Fruit fly (Drosophila melanogaster): ENCODE results near the gene Trx2.

The Trx2 gene

DNA sequence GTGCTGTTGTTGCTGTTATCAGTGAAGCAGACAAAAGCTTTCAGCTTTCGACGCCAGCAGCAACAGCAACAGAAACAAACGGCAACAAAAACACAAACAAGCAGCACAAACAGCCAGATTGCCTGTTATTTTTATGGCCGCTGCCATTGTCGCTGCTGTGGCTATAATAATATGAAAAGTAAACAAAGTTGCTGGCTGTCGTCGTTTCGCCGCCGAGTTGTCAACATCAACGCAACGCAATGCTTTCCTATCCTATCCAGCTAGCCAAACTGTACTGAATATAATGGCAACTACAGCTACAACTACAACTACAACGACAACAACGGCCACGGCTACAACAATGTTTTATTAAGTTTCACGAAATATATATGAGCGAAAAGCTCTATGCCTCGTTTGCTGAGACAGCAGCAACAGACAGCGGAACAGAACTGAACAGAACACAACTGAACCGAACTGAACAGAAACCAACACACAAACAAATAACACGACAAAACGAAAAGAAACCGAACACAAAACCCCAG is 42.2 kb upstream of the Trx2 start (continued):
- TF ChIP-seq HmgZ (tag; optimal IDR thresholded peaks at IDR 0.05) (peak; percentile 16), so (GFP tag; IDR thresholded peaks at IDR 0.05) (peak; percentile 50; the same call in 2 of the 3 replicates), nom (GFP tag; optimal IDR thresholded peaks at IDR 0.05) (no peak), CG12219 (GFP tag; optimal IDR thresholded peaks at IDR 0.05) (peak; percentile 28), CG17385 (GFP tag; optimal IDR thresholded peaks at IDR 0.05) (peak; percentile 39), CG3838 (GFP tag; optimal IDR thresholded peaks at IDR 0.05) (peak; percentile 98), CG1792 (GFP tag; optimal IDR thresholded peaks at IDR 0.05) (no peak), CG2202 (tag; optimal IDR thresholded peaks at IDR 0.05) (no peak), Sry-β (GFP tag; optimal IDR thresholded peaks at IDR 0.05) (no peak), E2f2 (GFP tag; IDR thresholded peaks at IDR 0.05) (0 out of 2 replicates have a peak, but pooled peaks have one; percentile 17), CG34376 (GFP tag; optimal IDR thresholded peaks at IDR 0.05) (peak; percentile 46), CG2199 (GFP tag; IDR thresholded peaks at IDR 0.05) (no peak), odd (GFP tag; optimal IDR thresholded peaks at IDR 0.05) (peak; percentile 45), CG14014 (GFP tag; IDR thresholded peaks at IDR 0.05) (peak; percentile 68; the same call in 1 of the 2 replicates), CG10543 (GFP tag; optimal IDR thresholded peaks at IDR 0.05) (peak; percentile 70), Sox100B (GFP tag; optimal IDR thresholded peaks at IDR 0.05) (peak; percentile 28), CG10147 (GFP tag; optimal IDR thresholded peaks at IDR 0.05) (peak; percentile 31), CG16863 (GFP tag; optimal IDR thresholded peaks at IDR 0.05) (no peak), CTCF (GFP tag; optimal IDR thresholded peaks at IDR 0.05) (peak; percentile 21), chm (GFP tag; IDR thresholded peaks at IDR 0.05) (peak; percentile 45; the same call in 1 of the 2 replicates), CG12659 (GFP tag; optimal IDR thresholded peaks at IDR 0.05) (peak; percentile 34), CrebB (tag; optimal IDR thresholded peaks at IDR 0.05) (peak; percentile 60), CG18599 (GFP tag; optimal IDR thresholded peaks at IDR 0.05) (peak; percentile 37), CG31365 (tag; optimal IDR thresholded peaks at IDR 0.05) (peak; percentile 27), Mad (GFP tag; optimal IDR thresholded peaks at IDR 0.05) (peak; percentile 12), hkb (optimal IDR thresholded peaks at IDR 0.05) (no peak), hkb (GFP tag; IDR thresholded peaks at IDR 0.05) (peak; percentile 60), chinmo (GFP tag; IDR thresholded peaks at IDR 0.05; ENCODE audit: partially characterized antibody) (peak; percentile 11; the same call in 1 of the 4 replicates), Aef1 (GFP tag; IDR thresholded peaks at IDR 0.05) (peak; percentile 21; the same call in 1 of the 3 replicates), CG2889 (GFP tag; IDR thresholded peaks at IDR 0.05) (no peak), CG13424 (tag; optimal IDR thresholded peaks at IDR 0.05) (peak; percentile 25), sens (GFP tag) (peak; percentile 68), Dp (GFP tag; optimal IDR thresholded peaks at IDR 0.05) (no peak), CG12071 (GFP tag; optimal IDR thresholded peaks at IDR 0.05) (peak; percentile 64), CG4360 (GFP tag; IDR thresholded peaks at IDR 0.05) (peak; percentile 80), MESR4 (GFP tag; optimal IDR thresholded peaks at IDR 0.05) (peak; percentile 11), chn (GFP tag; optimal IDR thresholded peaks at IDR 0.05) (no peak), fd3F (GFP tag; optimal IDR thresholded peaks at IDR 0.05) (peak; percentile 49), CG12104 (GFP tag; optimal IDR thresholded peaks at IDR 0.05) (peak; percentile 19), Sox102F (GFP tag; optimal IDR thresholded peaks at IDR 0.05) (no peak), Rfx (GFP tag; IDR thresholded peaks at IDR 0.05) (0 out of 2 replicates have a peak, but pooled peaks have one; percentile 6), caup (GFP tag; optimal IDR thresholded peaks at IDR 0.05; ENCODE audit: severe bottlenecking) (peak; percentile 27), Hmr (GFP tag; optimal IDR thresholded peaks at IDR 0.05) (peak; percentile 49), HHEX (GFP tag; optimal IDR thresholded peaks at IDR 0.05) (peak; percentile 40), HLH3B (GFP tag; IDR thresholded peaks at IDR 0.05) (peak; percentile 17; the same call in 1 of the 2 replicates), aop (GFP tag; IDR thresholded peaks at IDR 0.05) (no peak), Xrp1 (GFP tag; IDR thresholded peaks at IDR 0.05) (0 out of 2 replicates have a peak, but pooled peaks have one; percentile 41), BtbVII (GFP tag; optimal IDR thresholded peaks at IDR 0.05) (peak; percentile 49), CG4328 (GFP tag; optimal IDR thresholded peaks at IDR 0.05) (peak; percentile 32), ci (GFP tag; IDR thresholded peaks at IDR 0.05) (peak; percentile 72; the same call in 1 of the 3 replicates)
